Worm (Caenorhabditis elegans) whole organism, young adult: ENCODE measurements around the gene twk-35.

Source experiments
- B0019.2 ChIP-seq: fragments of 200-800 bp; sonication (Bioruptor generic); conservative IDR thresholded peaks from 2 replicates; pipeline ENCODE4 v1.3.6; 2022; ENCODE audit warnings: missing genetic modification reagents, missing genetic modification characterization, missing compliant biosample characterization
- B0035.1 ChIP-seq: sonication (generic microtip); optimal IDR thresholded peaks from 2 replicates; lab custom pipeline; 2016; ENCODE audit warnings: missing genetic modification characterization, mild to moderate bottlenecking, missing compliant biosample characterization, missing genotype, missing genetic modification reagents
- B0261.1 ChIP-seq: sonication (generic microtip); optimal IDR thresholded peaks from 2 replicates; lab custom pipeline; 2016; ENCODE audit warnings: mild to moderate bottlenecking, missing genetic modification characterization, moderate library complexity, missing compliant biosample characterization
- B0336.3 ChIP-seq: fragments of 200-800 bp; sonication (Bioruptor generic); IDR thresholded peaks from 2 replicates; pipeline ENCODE4 v1.3.6; 2022; ENCODE audit warnings: missing genetic modification characterization, missing compliant biosample characterization
- F37B4.10 ChIP-seq: fragments of 200-800 bp; sonication (Bioruptor generic); IDR thresholded peaks from 2 replicates; pipeline ENCODE4 v1.3.6; 2022; ENCODE audit warnings: missing genetic modification characterization, missing compliant biosample characterization
- F52B5.7 ChIP-seq: sonication (generic microtip); optimal IDR thresholded peaks from 2 replicates; lab custom pipeline; 2016; ENCODE audit warnings: mild to moderate bottlenecking, missing genetic modification characterization, missing compliant biosample characterization
- T26A5.8 ChIP-seq: sonication (generic microtip); optimal IDR thresholded peaks from 2 replicates; lab custom pipeline; 2016; ENCODE audit warnings: missing genetic modification characterization, missing compliant biosample characterization
- Y53G8AR.9 ChIP-seq: fragments of 200-800 bp; sonication (Bioruptor generic); conservative IDR thresholded peaks from 2 replicates; pipeline ENCODE4 v1.3.6; 2022; ENCODE audit warnings: missing genetic modification reagents, missing genetic modification characterization, missing compliant biosample characterization
- ZK185.1 ChIP-seq: sonication (generic microtip); optimal IDR thresholded peaks from 2 replicates; lab custom pipeline; 2016; ENCODE audit warnings: mild to moderate bottlenecking, missing genetic modification characterization, missing compliant biosample characterization; ENCODE audit not compliant: poor library complexity, severe bottlenecking
- akir-1 ChIP-seq: fragments of 200-800 bp; sonication (Bioruptor generic); optimal IDR thresholded peaks from 2 replicates; lab custom pipeline; 2018; ENCODE audit warnings: mild to moderate bottlenecking, missing genetic modification characterization, moderate library complexity, missing compliant biosample characterization
- ama-1 ChIP-seq, 3 experiments: fragments of 150-350 bp in 1 of 3; sonication (generic microtip) in 2 of 3; optimal IDR thresholded peaks; 2 replicates each; lab custom pipeline; 2014 to 2018; ENCODE audit warnings: missing biosample characterization in 2 of 3, missing genetic modification characterization in 2 of 3, missing genetic modification reagents in 2 of 3
- aptf-3 ChIP-seq: fragments of 200-800 bp; sonication (Bioruptor generic); IDR thresholded peaks from 2 replicates; pipeline ENCODE4 v1.3.6; 2022; ENCODE audit warnings: missing genetic modification characterization, missing compliant biosample characterization
- attf-5 ChIP-seq: fragments of 200-800 bp; sonication (Bioruptor generic); optimal IDR thresholded peaks from 2 replicates; lab custom pipeline; 2018; ENCODE audit warnings: mild to moderate bottlenecking, missing genetic modification characterization, missing compliant biosample characterization
- attf-6 ChIP-seq: fragments of 200-800 bp; sonication (Bioruptor generic); IDR thresholded peaks from 2 replicates; pipeline ENCODE4 v1.3.6; 2022; ENCODE audit warnings: missing genetic modification reagents, missing genetic modification characterization, missing compliant biosample characterization
- ccch-3 ChIP-seq: fragments of 200-800 bp; sonication (Bioruptor generic); optimal IDR thresholded peaks from 2 replicates; lab custom pipeline; 2018; ENCODE audit warnings: mild to moderate bottlenecking, missing genetic modification characterization, missing compliant biosample characterization
- ceh-27 ChIP-seq: fragments of 200-800 bp; sonication (Bioruptor generic); optimal IDR thresholded peaks from 2 replicates; lab custom pipeline; 2018; ENCODE audit warnings: mild to moderate bottlenecking, missing genetic modification characterization, moderate library complexity, missing compliant biosample characterization
- ceh-40 ChIP-seq: fragments of 200-800 bp; sonication (Bioruptor generic); IDR thresholded peaks from 2 replicates; pipeline ENCODE4 v1.3.6; 2022; ENCODE audit warnings: missing genetic modification characterization, missing compliant biosample characterization
- ceh-79 ChIP-seq: sonication (generic microtip); optimal IDR thresholded peaks from 2 replicates; lab custom pipeline; 2017; ENCODE audit warnings: mild to moderate bottlenecking, missing genetic modification characterization, missing compliant biosample characterization
- chd-7 ChIP-seq: sonication (generic microtip); optimal IDR thresholded peaks from 2 replicates; lab custom pipeline; 2016; ENCODE audit warnings: mild to moderate bottlenecking, missing genetic modification characterization, moderate library complexity, missing compliant biosample characterization
- dpff-1 ChIP-seq: sonication (generic microtip); optimal IDR thresholded peaks from 2 replicates; lab custom pipeline; 2017; ENCODE audit warnings: mild to moderate bottlenecking, missing genetic modification characterization, missing compliant biosample characterization
- dpl-1 ChIP-seq: fragments of 150-350 bp; optimal IDR thresholded peaks from 2 replicates; lab custom pipeline; 2014; ENCODE audit warnings: missing biosample characterization, missing genetic modification reagents, missing genetic modification characterization
- egl-18 ChIP-seq: fragments of 200-800 bp; sonication (Bioruptor generic); IDR thresholded peaks from 2 replicates; pipeline ENCODE4 v1.3.6; 2022; ENCODE audit warnings: missing genetic modification reagents, missing genetic modification characterization, missing compliant biosample characterization
- fkh-3 ChIP-seq: sonication (generic microtip); optimal IDR thresholded peaks from 2 replicates; lab custom pipeline; 2016; ENCODE audit warnings: mild to moderate bottlenecking, missing genetic modification characterization, missing compliant biosample characterization
- gei-17 ChIP-seq: fragments of 200-800 bp; sonication (Bioruptor generic); optimal IDR thresholded peaks from 2 replicates; lab custom pipeline; 2018; ENCODE audit warnings: mild to moderate bottlenecking, missing genetic modification characterization, missing compliant biosample characterization
- lag-1 ChIP-seq: fragments of 200-800 bp; sonication (Bioruptor generic); IDR thresholded peaks from 2 replicates; pipeline ENCODE4 v1.3.6; 2022; ENCODE audit warnings: missing genetic modification reagents, missing genetic modification characterization, missing compliant biosample characterization
- lin-40 ChIP-seq: sonication (generic microtip); optimal IDR thresholded peaks from 2 replicates; lab custom pipeline; 2016; ENCODE audit warnings: missing genetic modification characterization, mild to moderate bottlenecking, missing compliant biosample characterization, missing genotype, missing genetic modification reagents
- madf-10 ChIP-seq: sonication (generic microtip); optimal IDR thresholded peaks from 2 replicates; lab custom pipeline; 2016; ENCODE audit warnings: mild to moderate bottlenecking, missing genetic modification characterization, missing compliant biosample characterization
- madf-6 ChIP-seq: fragments of 200-800 bp; sonication (Bioruptor generic); IDR thresholded peaks from 2 replicates; pipeline ENCODE4 v1.3.6; 2022; ENCODE audit warnings: missing genetic modification reagents, missing genetic modification characterization, missing compliant biosample characterization
- madf-8 ChIP-seq: fragments of 200-800 bp; sonication (Bioruptor generic); conservative IDR thresholded peaks from 2 replicates; pipeline ENCODE4 v1.3.6; 2022; ENCODE audit warnings: missing genetic modification reagents, missing genetic modification characterization, missing compliant biosample characterization
- mcd-1 ChIP-seq: fragments of 200-800 bp; sonication (Bioruptor generic); IDR thresholded peaks from 2 replicates; pipeline ENCODE4 v1.3.6; 2022; ENCODE audit warnings: missing genetic modification reagents, missing genetic modification characterization, missing compliant biosample characterization
- mel-28 ChIP-seq: sonication (generic microtip); optimal IDR thresholded peaks from 2 replicates; lab custom pipeline; 2016; ENCODE audit warnings: borderline replicate concordance, mild to moderate bottlenecking, missing genetic modification characterization, missing compliant biosample characterization
- mes-4 ChIP-seq: sonication (generic microtip); optimal IDR thresholded peaks from 2 replicates; lab custom pipeline; 2016; ENCODE audit warnings: missing genotype, missing genetic modification characterization, missing compliant biosample characterization
- nfyb-1 ChIP-seq: fragments of 200-800 bp; sonication (Bioruptor generic); IDR thresholded peaks from 2 replicates; pipeline ENCODE4 v1.3.6; 2022; ENCODE audit warnings: missing genetic modification reagents, missing genetic modification characterization, missing compliant biosample characterization
- nhr-80 ChIP-seq: sonication (generic microtip); optimal IDR thresholded peaks from 2 replicates; lab custom pipeline; 2016; ENCODE audit warnings: missing genetic modification characterization, missing compliant biosample characterization
- pbrm-1 ChIP-seq: fragments of 200-800 bp; sonication (Bioruptor generic); IDR thresholded peaks from 2 replicates; pipeline ENCODE4 v1.3.6; 2022; ENCODE audit warnings: missing genetic modification reagents, missing genetic modification characterization, missing compliant biosample characterization
- repo-1 ChIP-seq: sonication (generic microtip); optimal IDR thresholded peaks from 2 replicates; lab custom pipeline; 2017; ENCODE audit warnings: mild to moderate bottlenecking, missing genetic modification characterization, missing compliant biosample characterization
- sdz-38 ChIP-seq: sonication (generic microtip); optimal IDR thresholded peaks from 2 replicates; lab custom pipeline; 2016; ENCODE audit warnings: missing genotype, missing genetic modification characterization, missing compliant biosample characterization
- sea-2 ChIP-seq: fragments of 200-800 bp; sonication (Bioruptor generic); IDR thresholded peaks from 2 replicates; pipeline ENCODE4 v1.3.6; 2022; ENCODE audit warnings: missing genetic modification characterization, missing compliant biosample characterization
- snpc-1.1 ChIP-seq: sonication (generic microtip); optimal IDR thresholded peaks from 2 replicates; lab custom pipeline; 2017; ENCODE audit warnings: missing genetic modification characterization, mild to moderate bottlenecking, missing compliant biosample characterization, antibody characterized with exemption, moderate library complexity, missing genotype, missing genetic modification reagents; ENCODE audit not compliant: insufficient read depth
- snpc-1.3 ChIP-seq: sonication (generic microtip); optimal IDR thresholded peaks from 2 replicates; lab custom pipeline; 2017; ENCODE audit warnings: missing genetic modification characterization, mild to moderate bottlenecking, missing compliant biosample characterization, antibody characterized with exemption, moderate library complexity, missing genotype, missing genetic modification reagents; ENCODE audit not compliant: insufficient read depth
- somi-1 ChIP-seq: fragments of 200-800 bp; sonication (Bioruptor generic); optimal IDR thresholded peaks from 2 replicates; lab custom pipeline; 2018; ENCODE audit warnings: mild to moderate bottlenecking, missing genetic modification characterization, missing compliant biosample characterization
- unc-130 ChIP-seq: sonication (generic microtip); optimal IDR thresholded peaks from 2 replicates; lab custom pipeline; 2016; ENCODE audit warnings: missing genetic modification reagents, missing genetic modification characterization, missing compliant biosample characterization
- xnd-1 ChIP-seq: sonication (generic microtip); optimal IDR thresholded peaks from 2 replicates; lab custom pipeline; 2016; ENCODE audit warnings: missing genotype, missing genetic modification reagents, missing genetic modification characterization, missing compliant biosample characterization
- zfh-2 ChIP-seq: fragments of 200-800 bp; sonication (Bioruptor generic); conservative IDR thresholded peaks from 2 replicates; pipeline ENCODE4 v1.3.6; 2022; ENCODE audit warnings: missing genetic modification reagents, missing genetic modification characterization, missing compliant biosample characterization
- ztf-18 ChIP-seq: sonication (generic microtip); optimal IDR thresholded peaks from 2 replicates; lab custom pipeline; 2016; ENCODE audit warnings: missing genotype, mild to moderate bottlenecking, missing genetic modification characterization, missing compliant biosample characterization
- ztf-6 ChIP-seq: fragments of 200-800 bp; sonication (Bioruptor generic); IDR thresholded peaks from 2 replicates; pipeline ENCODE4 v1.3.6; 2022; ENCODE audit warnings: missing genetic modification reagents, missing genetic modification characterization, missing compliant biosample characterization

twk-35 gene

DNA sequence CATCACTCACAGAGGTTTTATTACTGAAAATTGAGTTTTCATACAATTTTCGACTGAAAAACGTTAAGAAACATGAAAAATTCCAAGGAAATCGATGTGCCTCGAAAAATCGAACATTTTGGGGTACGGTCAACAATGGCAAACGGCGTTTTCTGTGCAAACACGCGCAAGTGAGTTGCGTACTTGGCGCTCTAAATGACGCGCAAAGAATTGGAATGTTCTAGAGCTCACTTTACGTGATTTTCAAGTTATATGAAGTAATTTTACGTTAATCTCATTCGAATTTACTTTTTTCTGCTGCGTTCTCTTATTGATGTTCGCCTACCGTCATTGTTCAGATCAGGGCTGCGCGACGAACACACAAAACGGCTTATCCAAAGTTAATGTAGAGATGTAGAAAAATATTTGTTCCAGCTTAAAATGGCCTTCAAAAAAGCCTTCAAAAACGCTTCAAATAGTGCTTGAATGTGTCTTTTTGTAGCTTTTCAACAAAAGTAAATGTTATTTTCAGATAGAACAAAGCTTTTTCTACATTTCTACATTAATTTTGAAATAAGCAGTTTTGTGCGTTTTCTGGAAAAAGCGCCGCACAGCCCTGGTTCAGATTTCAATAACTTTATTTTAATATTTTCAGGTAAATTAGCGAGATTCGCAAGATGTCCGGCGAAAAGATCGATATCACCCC is 17.1 kb upstream of the twk-35 start, which contains the start of the genes F31D4.2 and fkb-6 (continued):
- TF ChIP-seq mel-28 (no peak), unc-130 (GFP tag; lab: Kevin White, UChicago) (no peak), madf-8 (peak; percentile 14; the same call in 1 of the 2 replicates), sea-2 (GFP tag; lab: Robert Waterston, UW) (no peak), egl-18 (GFP tag; lab: Robert Waterston, UW) (no peak), nhr-80 (tag; lab: Kevin White, UChicago) (no peak), sdz-38 (no peak)

- TF ChIP-seq Y53G8AR.9 (peak; percentile 84), zfh-2 (GFP tag; lab: Robert Waterston, UW) (no peak), dpl-1 (no peak), mel-28 (no peak), nhr-80 (tag; lab: Kevin White, UChicago) (no peak), attf-6 (GFP tag; lab: Robert Waterston, UW) (no peak), B0035.1 (tag; lab: Kevin White, UChicago) (no peak), ztf-6 (GFP tag; lab: Robert Waterston, UW) (no peak), B0261.1 (no peak), ztf-18 (tag; lab: Kevin White, UChicago) (peak; percentile 46), chd-7 (tag; lab: Kevin White, UChicago) (peak; percentile 76), gei-17 (GFP tag; lab: Kevin White, UChicago) (peak; percentile 40), ama-1 (optimal IDR thresholded peaks at IDR 0.05; lab: Kevin White, UChicago) (peak; percentile 75), ama-1 (GFP tag; optimal IDR thresholded peaks at IDR 0.05; lab: Kevin White, UChicago) (no peak), F37B4.10 (GFP tag; lab: Robert Waterston, UW) (no peak), aptf-3 (GFP tag; lab: Robert Waterston, UW) (no peak), mes-4 (tag; lab: Kevin White, UChicago) (no peak), attf-5 (no peak), ccch-3 (GFP tag; lab: Kevin White, UChicago) (no peak), B0336.3 (GFP tag; lab: Robert Waterston, UW) (peak; percentile 82), T26A5.8 (peak; percentile 9), lin-40 (tag; lab: Kevin White, UChicago) (peak; percentile 14), F52B5.7 (tag; lab: Kevin White, UChicago) (peak; percentile 53), ceh-27 (GFP tag; lab: Kevin White, UChicago) (no peak), snpc-1.3 (tag; lab: Kevin White, UChicago) (no peak), snpc-1.1 (tag; lab: Kevin White, UChicago) (no peak), fkh-3 (tag; lab: Kevin White, UChicago) (peak; percentile 1), madf-6 (GFP tag; lab: Robert Waterston, UW) (peak; percentile 52; the same call in 1 of the 2 replicates), ceh-79 (tag; lab: Kevin White, UChicago) (peak; percentile 64), ZK185.1 (tag; lab: Kevin White, UChicago) (no peak), ceh-40 (GFP tag; lab: Robert Waterston, UW) (no peak), nfyb-1 (GFP tag; lab: Robert Waterston, UW) (peak; percentile 70), madf-10 (tag; lab: Kevin White, UChicago) (peak; percentile 20), sea-2 (GFP tag; lab: Robert Waterston, UW) (no peak), pbrm-1 (peak; percentile 50; the same call in 1 of the 2 replicates), somi-1 (GFP tag; lab: Kevin White, UChicago) (no peak), lag-1 (GFP tag; lab: Robert Waterston, UW) (no peak), B0019.2 (GFP tag; lab: Robert Waterston, UW) (no peak), xnd-1 (tag; lab: Kevin White, UChicago) (peak; percentile 8), mcd-1 (GFP tag; lab: Robert Waterston, UW) (peak; percentile 41; the same call in 1 of the 2 replicates), dpff-1 (tag; lab: Kevin White, UChicago) (peak; percentile 37), repo-1 (tag; lab: Kevin White, UChicago) (peak; percentile 68), akir-1 (GFP tag; lab: Kevin White, UChicago) (no peak)
These were observed 15.0 kb upstream of the twk-35 start for ce11 chrV:20847743-20848229.
